Worm (Caenorhabditis elegans) whole organism, early embryonic: ENCODE results near the gene mpz-3.

Source experiments
- B0310.2 ChIP-seq: sonication (generic microtip); optimal IDR thresholded peaks from 2 replicates; lab custom pipeline; 2016; ENCODE audit warnings: mild to moderate bottlenecking, missing genetic modification characterization, missing compliant biosample characterization
- F13C5.2 ChIP-seq: sonication (generic microtip); optimal IDR thresholded peaks from 2 replicates; lab custom pipeline; 2017; ENCODE audit warnings: mild to moderate bottlenecking, missing genetic modification characterization, inconsistent platforms, missing compliant biosample characterization
- aly-1 ChIP-seq: sonication (generic microtip); optimal IDR thresholded peaks from 2 replicates; lab custom pipeline; 2016; ENCODE audit warnings: missing genetic modification characterization, missing compliant biosample characterization
- ama-1 ChIP-seq: fragments of 150-350 bp; optimal IDR thresholded peaks from 2 replicates; lab custom pipeline; 2014
- ceh-36 ChIP-seq: sonication (generic microtip); optimal IDR thresholded peaks from 2 replicates; lab custom pipeline; 2016; ENCODE audit warnings: missing genetic modification characterization, inconsistent platforms, missing compliant biosample characterization
- flt-1 ChIP-seq: fragments of 200-800 bp; sonication (Bioruptor generic); IDR thresholded peaks from 2 replicates; pipeline ENCODE4 v1.3.6; 2022; ENCODE audit warnings: missing genetic modification characterization, missing compliant biosample characterization
- hmg-4 ChIP-seq: fragments of 200-800 bp; sonication (Bioruptor generic); optimal IDR thresholded peaks from 2 replicates; lab custom pipeline; 2018; ENCODE audit warnings: mild to moderate bottlenecking, missing genetic modification characterization, missing compliant biosample characterization
- hnd-1 ChIP-seq: sonication (generic microtip); optimal IDR thresholded peaks from 2 replicates; lab custom pipeline; 2016; ENCODE audit warnings: missing genetic modification characterization, missing compliant biosample characterization
- pes-1 ChIP-seq: fragments of 200-800 bp; sonication (Bioruptor generic); IDR thresholded peaks from 2 replicates; pipeline ENCODE4 v1.3.6; 2022; ENCODE audit warnings: missing genetic modification reagents, missing genetic modification characterization, missing compliant biosample characterization
- scrt-1 ChIP-seq: fragments of 200-800 bp; sonication (Bioruptor generic); IDR thresholded peaks from 2 replicates; pipeline ENCODE4 v1.3.6; 2022; ENCODE audit warnings: missing genetic modification characterization, missing compliant biosample characterization
- sea-1 ChIP-seq: fragments of 200-800 bp; sonication (Bioruptor generic); conservative IDR thresholded peaks from 2 replicates; pipeline ENCODE4 v1.3.6; 2022; ENCODE audit warnings: missing genetic modification characterization, missing compliant biosample characterization
- tbx-11 ChIP-seq: fragments of 200-800 bp; sonication (Bioruptor generic); IDR thresholded peaks from 2 replicates; pipeline ENCODE4 v1.3.6; 2022; ENCODE audit warnings: missing genetic modification characterization, missing compliant biosample characterization
- tra-4 ChIP-seq: sonication (generic microtip); optimal IDR thresholded peaks from 2 replicates; lab custom pipeline; 2017; ENCODE audit warnings: missing genetic modification characterization, missing compliant biosample characterization

ce11 chrII:6544842-6545410 is 20.3 kb downstream of the mpz-3 start, which contains the start of gene lron-15:
- TF ChIP-seq tra-4 (tag; lab: Kevin White, UChicago) (no peak), hnd-1 (tag; lab: Kevin White, UChicago) (no peak), F13C5.2 (no peak), sea-1 (no peak), ceh-36 (no peak), scrt-1 (GFP tag; lab: Robert Waterston, UW) (no peak), ama-1 (no peak), hmg-4 (no peak), B0310.2 (tag; lab: Kevin White, UChicago) (no peak), flt-1 (GFP tag; lab: Robert Waterston, UW) (no peak), pes-1 (GFP tag; lab: Robert Waterston, UW) (no peak), tbx-11 (GFP tag; lab: Robert Waterston, UW) (no peak), aly-1 (tag; lab: Kevin White, UChicago) (no peak)
